Worm (Caenorhabditis elegans): ENCODE results near the gene kat-1.
A peak's percentile ranks its signal among the peaks of the same experiment; 100 is the strongest.

kat-1 gene

ce11 chrII:7111657-7112049 lies 38.0 kb downstream of the kat-1 start, which contains the start of gene F10E7.5:
Gene F10E7.5, plus strand, starts transcription at chrII:7111978.
- TF ChIP-seq nhr-90 (tag; optimal IDR thresholded peaks at IDR 0.05; ENCODE audit: poor library complexity) (peak; percentile 33), dsc-1 (tag; optimal IDR thresholded peaks at IDR 0.05) (peak; percentile 19), ceh-90 (tag; optimal IDR thresholded peaks at IDR 0.05) (no peak), unc-98 (GFP tag; IDR thresholded peaks at IDR 0.05) (no peak), ces-1 (GFP tag; optimal IDR thresholded peaks at IDR 0.05) (no peak), lin-35 (GFP tag; optimal IDR thresholded peaks at IDR 0.05) (peak; percentile 51 to 68), C04F5.9 (tag; optimal IDR thresholded peaks at IDR 0.05) (no peak), unc-130 (tag; optimal IDR thresholded peaks at IDR 0.05) (peak; percentile 40), nhr-28 (tag; optimal IDR thresholded peaks at IDR 0.05) (no peak), fos-1 (tag; optimal IDR thresholded peaks at IDR 0.05) (peak; percentile 23), dpl-1 (GFP tag; optimal IDR thresholded peaks at IDR 0.05) (peak; percentile 21 to 69 (median 68)), nhr-19 (GFP tag; conservative IDR thresholded peaks at IDR 0.05) (no peak), grh-1 (GFP tag; IDR thresholded peaks at IDR 0.05) (no peak), efl-1 (optimal IDR thresholded peaks at IDR 0.05) (peak; percentile 59 to 69), efl-1 (GFP tag; optimal IDR thresholded peaks at IDR 0.05 in 1 of 2) (peak; percentile 66 to 95), blmp-1 (tag; optimal IDR thresholded peaks at IDR 0.05) (peak; percentile 61), mdl-1 (tag; optimal IDR thresholded peaks at IDR 0.05) (peak in 1 of 2 experiments; percentile 36), hlh-17 (GFP tag; optimal IDR thresholded peaks at IDR 0.05; ENCODE audit: borderline replicate concordance) (no peak), tlp-1 (tag; optimal IDR thresholded peaks at IDR 0.05) (no peak), pag-3 (tag; optimal IDR thresholded peaks at IDR 0.05; ENCODE audit: borderline replicate concordance, insufficient read depth) (no peak), unc-62 (GFP tag; optimal IDR thresholded peaks at IDR 0.05) (no peak), ceh-82 (tag; optimal IDR thresholded peaks at IDR 0.05) (peak; percentile 44 to 58 (median 44)), egl-27 (tag; optimal IDR thresholded peaks at IDR 0.05) (no peak), unc-86 (tag; optimal IDR thresholded peaks at IDR 0.05) (peak; percentile 14), ztf-4 (tag; optimal IDR thresholded peaks at IDR 0.05) (no peak), tbx-2 (tag; optimal IDR thresholded peaks at IDR 0.05) (no peak), elt-3 (tag; optimal IDR thresholded peaks at IDR 0.05) (no peak), nhr-76 (tag; optimal IDR thresholded peaks at IDR 0.05) (no peak), pqm-1 (tag; optimal IDR thresholded peaks at IDR 0.05) (no peak), aha-1 (tag; optimal IDR thresholded peaks at IDR 0.05) (no peak), snu-23 (GFP tag; optimal IDR thresholded peaks at IDR 0.05) (peak; percentile 69), skn-1 (tag; optimal IDR thresholded peaks at IDR 0.05) (no peak), lin-13 (GFP tag; optimal IDR thresholded peaks at IDR 0.05) (no peak), F16B12.6 (tag; optimal IDR thresholded peaks at IDR 0.05) (peak; percentile 94), lin-14 (GFP tag; optimal IDR thresholded peaks at IDR 0.05) (no peak), fkh-10 (GFP tag; optimal IDR thresholded peaks at IDR 0.05) (no peak), nhr-11 (tag; optimal IDR thresholded peaks at IDR 0.05) (no peak), sox-4 (tag; optimal IDR thresholded peaks at IDR 0.05) (no peak), jun-1 (tag; optimal IDR thresholded peaks at IDR 0.05) (peak; percentile 30), aly-2 (tag; optimal IDR thresholded peaks at IDR 0.05) (peak; percentile 40), irx-1 (tag; optimal IDR thresholded peaks at IDR 0.05) (no peak), ceh-63 (GFP tag; optimal IDR thresholded peaks at IDR 0.05) (no peak), lin-39 (tag; optimal IDR thresholded peaks at IDR 0.05) (no peak), nhr-20 (tag; optimal IDR thresholded peaks at IDR 0.05) (peak; percentile 15), xbp-1 (tag; optimal IDR thresholded peaks at IDR 0.05) (peak; percentile 44), lsy-2 (tag; optimal IDR thresholded peaks at IDR 0.05) (peak; percentile 97 to 99), snpc-4 (tag; optimal IDR thresholded peaks at IDR 0.05) (peak; percentile 23), C16A3.4 (tag; optimal IDR thresholded peaks at IDR 0.05) (peak; percentile 66), rnt-1 (tag; optimal IDR thresholded peaks at IDR 0.05) (peak; percentile 53), swsn-7 (tag; optimal IDR thresholded peaks at IDR 0.05) (peak; percentile 34), ama-1 (optimal IDR thresholded peaks at IDR 0.05) (no peak), ceh-8 (GFP tag; optimal IDR thresholded peaks at IDR 0.05) (no peak), nhr-84 (tag; optimal IDR thresholded peaks at IDR 0.05) (no peak), hpl-2 (GFP tag; optimal IDR thresholded peaks at IDR 0.05) (no peak), mef-2 (tag; optimal IDR thresholded peaks at IDR 0.05) (no peak)

Measured in whole organism, L1 larva.